Worm (Caenorhabditis elegans): ENCODE data around the gene C08H9.16.

C08H9.16 gene

DNA sequence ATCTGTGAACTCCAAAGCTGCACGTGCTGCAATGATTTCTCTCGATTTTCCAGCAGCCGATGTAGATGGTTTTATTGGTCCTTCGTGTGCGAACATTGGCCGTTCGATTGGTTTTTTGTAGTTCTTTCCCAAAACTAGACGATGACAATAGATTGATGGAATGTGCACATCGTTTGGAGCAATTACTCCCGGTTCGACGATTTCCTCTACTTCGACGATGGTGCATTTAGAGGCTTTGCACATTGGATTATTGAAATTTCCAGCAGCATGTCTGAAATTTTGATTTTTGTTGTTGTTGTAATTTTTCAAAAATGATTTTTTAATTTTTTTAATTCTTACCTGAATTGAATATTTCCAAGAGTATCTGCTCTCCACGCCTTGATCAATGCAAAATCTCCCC lies 43.1 kb downstream of the C08H9.16 start:
- no peak for TF ChIP-seq unc-86 (tag; optimal IDR thresholded peaks at IDR 0.05)
- TF ChIP-seq npax-4 (tag; optimal IDR thresholded peaks at IDR 0.05), result no peak
- no peak for TF ChIP-seq ceh-34 (tag; optimal IDR thresholded peaks at IDR 0.05)
- TF ChIP-seq pha-4 (tag; optimal IDR thresholded peaks at IDR 0.05), result no peak
- no peak for TF ChIP-seq C08G9.2 (tag; optimal IDR thresholded peaks at IDR 0.05)
- TF ChIP-seq fkh-6 (tag; optimal IDR thresholded peaks at IDR 0.05), result no peak
- no peak for TF ChIP-seq ref-2 (tag; optimal IDR thresholded peaks at IDR 0.05)
- no peak for TF ChIP-seq sox-4 (tag; optimal IDR thresholded peaks at IDR 0.05)
- TF ChIP-seq Y22D7AL.16 (tag; optimal IDR thresholded peaks at IDR 0.05), result no peak
- TF ChIP-seq K09A11.1 (tag; optimal IDR thresholded peaks at IDR 0.05; ENCODE audit: insufficient read depth), result no peak
- TF ChIP-seq pax-1 (tag; optimal IDR thresholded peaks at IDR 0.05), result no peak
- TF ChIP-seq fax-1 (tag; optimal IDR thresholded peaks at IDR 0.05), result no peak
- no peak for TF ChIP-seq syd-9 (tag; optimal IDR thresholded peaks at IDR 0.05)
- no peak for TF ChIP-seq odd-2 (tag; optimal IDR thresholded peaks at IDR 0.05)
- no peak for TF ChIP-seq ttx-3 (tag; optimal IDR thresholded peaks at IDR 0.05)

DNA sequence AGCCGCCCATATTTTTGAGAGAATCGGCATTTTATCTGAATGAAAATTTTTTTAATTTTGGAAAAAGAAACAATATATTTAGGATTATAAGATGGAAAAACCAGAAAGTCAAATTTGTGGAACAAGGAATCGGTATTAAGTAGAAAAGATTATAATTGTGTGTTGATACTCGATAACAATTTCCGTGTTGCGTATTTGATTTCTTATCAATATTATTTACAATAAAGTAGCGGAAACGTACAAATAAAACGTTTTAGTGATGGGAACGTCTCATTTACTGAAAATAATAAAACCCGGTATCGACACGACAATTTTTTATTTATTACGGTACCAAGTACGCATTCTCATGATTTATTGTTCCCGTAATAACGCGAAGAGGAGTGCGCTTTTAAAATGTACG lies 44.3 kb downstream of the C08H9.16 start, which contains the start of gene C05C10.3:
Gene C05C10.3, minus strand, starts transcription at position 35 of the 400 bp plus-strand sequence.
- no peak for TF ChIP-seq pat-9 (tag; optimal IDR thresholded peaks at IDR 0.05)
- TF ChIP-seq elt-2 (tag; optimal IDR thresholded peaks at IDR 0.05), result peak; percentile 30

DNA sequence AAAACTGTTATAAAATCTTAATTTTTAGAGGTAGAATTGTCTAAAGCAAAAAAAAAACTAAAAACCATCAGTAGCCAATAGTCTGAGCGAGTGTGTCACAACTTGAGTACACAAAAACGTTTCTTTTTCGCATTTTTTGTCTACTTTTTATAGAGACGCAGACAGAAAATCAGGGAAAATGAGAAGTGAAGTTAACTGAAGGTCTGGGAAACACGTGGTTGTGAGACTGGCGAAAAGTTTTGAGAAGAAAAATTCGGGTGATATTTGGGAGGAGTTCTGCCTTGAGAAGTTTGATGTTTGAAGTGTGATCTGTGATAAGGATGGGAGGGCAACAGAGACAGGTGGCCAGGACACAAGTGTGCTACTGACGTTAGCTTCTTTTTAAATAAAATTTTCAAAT lies 45.0 kb downstream of the C08H9.16 start:
- TF ChIP-seq pag-3 (tag; optimal IDR thresholded peaks at IDR 0.05; ENCODE audit: borderline replicate concordance), result no peak
- TF ChIP-seq hlh-30 (tag; optimal IDR thresholded peaks at IDR 0.05; ENCODE audit: insufficient read depth), result peak; percentile 50
- TF ChIP-seq syd-9 (tag; optimal IDR thresholded peaks at IDR 0.05), result no peak
- peak; percentile 58 for TF ChIP-seq ceh-18 (tag; optimal IDR thresholded peaks at IDR 0.05)

DNA sequence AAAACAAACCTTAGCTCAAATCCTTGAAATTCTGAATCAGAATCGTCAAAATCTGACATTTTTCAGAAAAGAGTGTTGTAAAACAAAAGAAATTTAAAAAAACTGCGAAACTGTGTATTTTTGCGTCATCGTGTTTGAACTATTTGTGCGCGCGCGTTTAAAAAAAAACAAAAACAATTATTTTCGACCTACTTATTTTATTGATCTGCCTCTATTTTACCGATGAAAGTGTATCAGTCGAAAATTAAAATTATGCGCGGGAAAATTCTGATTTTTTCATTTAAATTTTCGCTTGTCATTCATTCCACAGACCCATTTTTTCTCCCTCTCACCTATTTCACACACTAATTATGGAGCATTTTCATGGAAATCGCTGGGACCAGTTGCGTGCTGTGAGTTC lies 46.3 kb downstream of the C08H9.16 start, which contains the start of the genes C05C10.7 and C05C10.5:
Gene C05C10.7, minus strand, starts transcription at position 95 of the 400 bp plus-strand sequence.
Gene C05C10.5, plus strand, starts transcription at position 164 of the 400 bp plus-strand sequence.
- TF ChIP-seq C08G9.2 (tag; optimal IDR thresholded peaks at IDR 0.05), result no peak
- TF ChIP-seq K09A11.1 (tag; optimal IDR thresholded peaks at IDR 0.05; ENCODE audit: insufficient read depth), result no peak
- TF ChIP-seq gmeb-2 (tag; optimal IDR thresholded peaks at IDR 0.05), result no peak
- no peak for TF ChIP-seq fkh-10 (GFP tag; optimal IDR thresholded peaks at IDR 0.05)
- TF ChIP-seq ttx-3 (tag; optimal IDR thresholded peaks at IDR 0.05), result no peak
- TF ChIP-seq tbx-2 (tag; optimal IDR thresholded peaks at IDR 0.05), result no peak

DNA sequence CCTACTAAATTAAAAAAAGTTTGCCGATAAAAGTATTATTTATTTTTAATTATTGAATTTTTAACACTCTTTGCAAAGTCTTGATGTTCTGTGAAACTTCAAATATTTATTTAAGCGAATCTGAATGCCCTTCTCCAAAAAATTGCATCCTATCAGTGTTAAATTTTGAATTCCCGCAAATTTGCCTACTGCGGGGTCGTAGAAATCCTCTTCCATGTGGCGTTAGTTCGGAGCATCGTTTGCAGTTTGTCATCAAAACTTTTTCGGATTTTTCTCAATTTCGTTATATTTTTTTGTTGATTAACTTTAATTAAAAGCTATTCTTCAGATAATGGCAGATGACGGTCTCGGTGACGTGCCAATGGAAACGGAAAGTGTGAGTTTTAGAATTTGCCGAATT lies 47.9 kb downstream of the C08H9.16 start, which contains the start of gene ufd-3:
Gene ufd-3, plus strand, starts transcription at position 324 of the 400 bp plus-strand sequence.
- TF ChIP-seq fkh-10 (GFP tag; optimal IDR thresholded peaks at IDR 0.05), result no peak
- TF ChIP-seq ceh-14 (tag; optimal IDR thresholded peaks at IDR 0.05), result peak; percentile 81
- peak; percentile 56 for TF ChIP-seq pqm-1 (tag; optimal IDR thresholded peaks at IDR 0.05)
- peak; percentile 76 for TF ChIP-seq ceh-34 (tag; optimal IDR thresholded peaks at IDR 0.05)
- TF ChIP-seq ztf-16 (tag; optimal IDR thresholded peaks at IDR 0.05), result peak; percentile 79
- TF ChIP-seq unc-86 (tag; optimal IDR thresholded peaks at IDR 0.05), result no peak
- TF ChIP-seq dve-1 (tag; optimal IDR thresholded peaks at IDR 0.05), result peak; percentile 10
- no peak for TF ChIP-seq sox-2 (GFP tag; IDR thresholded peaks at IDR 0.05)
- TF ChIP-seq ceh-45 (GFP tag; IDR thresholded peaks at IDR 0.05), result no peak
- TF ChIP-seq madf-2 (tag; optimal IDR thresholded peaks at IDR 0.05), result no peak
- TF ChIP-seq rnt-1 (tag; optimal IDR thresholded peaks at IDR 0.05), result peak; percentile 79
- no peak for TF ChIP-seq odd-2 (tag; optimal IDR thresholded peaks at IDR 0.05)
- no peak for TF ChIP-seq gmeb-2 (tag; optimal IDR thresholded peaks at IDR 0.05)
- no peak for TF ChIP-seq ceh-19 (GFP tag; optimal IDR thresholded peaks at IDR 0.05)
- TF ChIP-seq elt-4 (tag; optimal IDR thresholded peaks at IDR 0.05), result no peak
- peak; percentile 85 for TF ChIP-seq hlh-8 (tag; optimal IDR thresholded peaks at IDR 0.05)
- TF ChIP-seq elt-2 (tag; optimal IDR thresholded peaks at IDR 0.05), result peak; percentile 74
- peak; percentile 94 for TF ChIP-seq ets-4 (tag; optimal IDR thresholded peaks at IDR 0.05)
- TF ChIP-seq ceh-18 (tag; optimal IDR thresholded peaks at IDR 0.05), result peak; percentile 46
- peak; percentile 29 for TF ChIP-seq Y22D7AL.16 (tag; optimal IDR thresholded peaks at IDR 0.05)
- TF ChIP-seq ref-2 (tag; optimal IDR thresholded peaks at IDR 0.05), result peak; percentile 90
- no peak for TF ChIP-seq pros-1 (tag; optimal IDR thresholded peaks at IDR 0.05)
- TF ChIP-seq hlh-15 (tag; optimal IDR thresholded peaks at IDR 0.05), result peak; percentile 24
- TF ChIP-seq sox-4 (tag; optimal IDR thresholded peaks at IDR 0.05), result no peak
- peak; percentile 63 for TF ChIP-seq F13H6.1 (tag; optimal IDR thresholded peaks at IDR 0.05)
- TF ChIP-seq nhr-11 (tag; optimal IDR thresholded peaks at IDR 0.05), result peak; percentile 69
- TF ChIP-seq sdc-2 (tag; optimal IDR thresholded peaks at IDR 0.05), result peak; percentile 15
- TF ChIP-seq tbx-2 (tag; optimal IDR thresholded peaks at IDR 0.05), result peak; percentile 89
- TF ChIP-seq pag-3 (tag; optimal IDR thresholded peaks at IDR 0.05; ENCODE audit: borderline replicate concordance), result peak; percentile 48
- peak; percentile 77 for TF ChIP-seq mec-3 (tag; optimal IDR thresholded peaks at IDR 0.05; ENCODE audit: borderline replicate concordance)
- TF ChIP-seq ceh-6 (GFP tag; optimal IDR thresholded peaks at IDR 0.05), result peak; percentile 3
- TF ChIP-seq K02D7.2 (tag; optimal IDR thresholded peaks at IDR 0.05), result no peak

Data from whole organism, late embryonic.